Worm (Caenorhabditis elegans): Measurements from ENCODE around the gene sec-10.

sec-10 gene

DNA sequence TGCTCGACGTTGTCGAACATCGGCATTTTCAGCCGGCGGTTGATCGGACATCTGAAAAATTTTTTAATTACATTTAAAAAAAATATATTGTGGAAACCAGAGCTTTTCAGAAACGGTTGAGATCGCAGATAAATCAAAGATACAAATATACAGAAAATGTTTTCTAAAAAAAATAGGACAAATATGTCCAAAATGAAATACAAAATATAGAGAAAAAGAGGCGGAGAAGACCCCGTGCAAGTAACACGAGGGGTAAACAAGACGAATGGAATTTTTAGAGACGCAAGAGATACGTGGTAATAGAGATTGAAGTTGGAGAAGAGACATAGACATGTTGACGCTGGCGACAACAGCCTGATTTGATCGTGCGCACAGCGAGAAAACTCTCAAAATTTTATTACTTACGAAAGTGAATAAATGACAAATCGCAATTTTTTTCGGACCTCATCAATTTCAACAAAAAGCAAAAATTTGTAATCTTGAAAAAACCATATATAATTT lies 33.4 kb upstream of the sec-10 start, which contains the start of gene cdgs-1 (continued):
- TF ChIP-seq duxl-1 (tag; optimal IDR thresholded peaks at IDR 0.05; ENCODE audit: poor library complexity) = no peak
- no peak for TF ChIP-seq nhr-42 (GFP tag; IDR thresholded peaks at IDR 0.05)
- TF ChIP-seq dmd-9 (GFP tag; IDR thresholded peaks at IDR 0.05) = no peak
- TF ChIP-seq ztf-7 (tag; optimal IDR thresholded peaks at IDR 0.05) = no peak
- no peak for TF ChIP-seq ztf-11 (tag; optimal IDR thresholded peaks at IDR 0.05)
- no peak for TF ChIP-seq Y75B8A.6 (GFP tag; IDR thresholded peaks at IDR 0.05)
- 0 out of 2 replicates have a peak, but pooled peaks have one; percentile 40 for TF ChIP-seq hmg-1.1 (GFP tag; IDR thresholded peaks at IDR 0.05)
- no peak for TF ChIP-seq R02D3.7 (tag; optimal IDR thresholded peaks at IDR 0.05)
- no peak for TF ChIP-seq ZK546.5 (tag; optimal IDR thresholded peaks at IDR 0.05)
- TF ChIP-seq F10B5.3 (tag; optimal IDR thresholded peaks at IDR 0.05) = no peak
- peak; percentile 96 for TF ChIP-seq hlh-30 (tag; optimal IDR thresholded peaks at IDR 0.05; ENCODE audit: insufficient read depth)
- peak; percentile 40 for TF ChIP-seq ces-1 (GFP tag; optimal IDR thresholded peaks at IDR 0.05)
- no peak for TF ChIP-seq ceh-62 (tag; optimal IDR thresholded peaks at IDR 0.05)
- peak; percentile 48 for TF ChIP-seq mep-1 (tag; optimal IDR thresholded peaks at IDR 0.05)
- TF ChIP-seq lin-39 (tag; optimal IDR thresholded peaks at IDR 0.05) = no peak
- TF ChIP-seq lin-38 (GFP tag; IDR thresholded peaks at IDR 0.05) = 0 out of 2 replicates have a peak, but pooled peaks have one; percentile 8
- TF ChIP-seq D1046.2 (GFP tag; IDR thresholded peaks at IDR 0.05) = no peak
- TF ChIP-seq egl-43 (GFP tag; IDR thresholded peaks at IDR 0.05) = no peak
- peak; percentile 44 for TF ChIP-seq nhr-11 (tag; optimal IDR thresholded peaks at IDR 0.05)
- no peak for TF ChIP-seq hif-1 (tag; optimal IDR thresholded peaks at IDR 0.05)
- no peak for TF ChIP-seq nhr-10 (tag; optimal IDR thresholded peaks at IDR 0.05)
- TF ChIP-seq mxl-2 (GFP tag; conservative IDR thresholded peaks at IDR 0.05) = no peak

DNA sequence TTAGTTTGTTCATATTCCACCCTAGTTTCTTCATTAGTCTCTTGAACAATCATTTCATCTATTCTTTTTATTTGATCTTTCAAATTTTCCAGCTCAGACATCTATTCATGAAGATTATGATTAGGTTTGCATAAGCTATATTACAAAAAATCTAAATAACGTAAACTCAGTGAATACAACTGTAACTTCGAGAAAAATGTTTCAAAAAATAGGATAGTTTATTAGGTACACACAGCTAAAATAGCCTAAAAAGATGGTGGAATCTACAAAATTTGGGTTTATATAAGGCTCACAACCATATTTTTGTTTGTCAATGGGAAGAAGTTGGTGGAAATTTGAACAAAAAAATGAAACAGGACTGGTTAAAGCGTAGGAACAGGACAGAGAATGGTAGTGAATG lies 30.4 kb upstream of the sec-10 start, which contains the start of gene zgpa-1:
TSS of gene zgpa-1 (minus strand) at position 101 of the 400 bp plus-strand sequence.
- TF ChIP-seq dve-1 (tag; optimal IDR thresholded peaks at IDR 0.05; ENCODE audit: insufficient read depth) = peak; percentile 2
- no peak for TF ChIP-seq ceh-28 (tag; optimal IDR thresholded peaks at IDR 0.05)
- TF ChIP-seq lim-7 (GFP tag; IDR thresholded peaks at IDR 0.05) = no peak
- TF ChIP-seq nhr-25 (tag; optimal IDR thresholded peaks at IDR 0.05; ENCODE audit: borderline replicate concordance, insufficient read depth) = no peak
- TF ChIP-seq nhr-76 (tag; optimal IDR thresholded peaks at IDR 0.05) = no peak
- TF ChIP-seq aha-1 (tag) = peak; percentile 88
- no peak for TF ChIP-seq nhr-77 (tag; optimal IDR thresholded peaks at IDR 0.05)
- TF ChIP-seq madf-5 (GFP tag; IDR thresholded peaks at IDR 0.05) = no peak
- no peak for TF ChIP-seq daf-19 (GFP tag; conservative IDR thresholded peaks at IDR 0.05)
- TF ChIP-seq egl-27 (tag; optimal IDR thresholded peaks at IDR 0.05) = no peak
- no peak for TF ChIP-seq Y75B8A.6 (GFP tag; IDR thresholded peaks at IDR 0.05)

DNA sequence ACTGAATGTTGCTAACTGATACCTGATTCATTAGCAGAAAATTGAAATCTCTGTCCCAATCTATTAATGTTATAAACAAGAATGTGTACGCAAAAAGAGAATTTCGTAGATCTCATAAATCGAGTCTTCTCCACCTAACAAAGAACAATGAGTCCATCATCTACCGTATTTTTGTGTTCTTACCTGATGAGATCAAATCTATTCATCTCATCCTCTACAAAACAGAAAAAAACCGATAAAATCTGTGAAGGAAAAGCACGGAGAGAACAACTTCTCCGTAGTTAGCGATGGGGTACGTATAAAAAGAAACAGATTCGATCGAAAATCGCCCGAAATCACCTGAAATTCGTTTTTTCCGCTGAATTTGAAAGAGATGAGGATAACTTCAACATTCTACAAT lies 26.3 kb upstream of the sec-10 start, which contains the start of gene C33H5.1:
TSS of gene C33H5.1 (plus strand) at position 330 of the 400 bp plus-strand sequence.
- TF ChIP-seq nhr-111 (GFP tag; optimal IDR thresholded peaks at IDR 0.05) (no peak), mes-2 (tag; optimal IDR thresholded peaks at IDR 0.05; ENCODE audit: poor library complexity, severe bottlenecking) (no peak), lin-15B (tag; optimal IDR thresholded peaks at IDR 0.05) (no peak), aha-1 (tag) (peak; percentile 70)

DNA sequence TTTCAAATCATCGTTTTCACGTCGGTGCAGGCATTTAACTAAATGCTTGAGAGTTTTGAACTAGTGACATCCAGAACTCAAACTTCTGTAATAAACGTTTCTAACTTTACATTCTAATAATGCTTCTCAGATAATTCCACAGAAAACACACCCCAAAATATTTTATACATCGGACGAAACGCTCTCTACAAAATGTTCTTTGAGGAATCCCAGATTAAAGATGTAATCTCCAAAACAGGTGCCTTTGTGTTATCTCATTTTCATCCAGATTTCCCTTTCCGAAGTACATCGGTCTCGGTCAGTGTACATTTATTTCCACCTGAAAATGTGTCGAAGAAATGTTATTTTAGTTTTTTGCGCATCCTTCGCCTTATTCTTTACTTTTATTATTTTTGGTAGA lies 22.4 kb upstream of the sec-10 start, which contains the start of gene C33H5.2:
TSS of gene C33H5.2 (plus strand) at position 301 of the 400 bp plus-strand sequence.
- TF ChIP-seq hlh-30 (tag; optimal IDR thresholded peaks at IDR 0.05; ENCODE audit: insufficient read depth) = no peak
- TF ChIP-seq saeg-2 (GFP tag; IDR thresholded peaks at IDR 0.05) = no peak
- TF ChIP-seq rbr-2 (tag; optimal IDR thresholded peaks at IDR 0.05) = no peak
- no peak for TF ChIP-seq ceh-28 (tag; optimal IDR thresholded peaks at IDR 0.05)
- TF ChIP-seq nhr-77 (tag; optimal IDR thresholded peaks at IDR 0.05) = no peak
- TF ChIP-seq lir-3 (tag; optimal IDR thresholded peaks at IDR 0.05) = no peak
- no peak for TF ChIP-seq unc-130 (GFP tag; optimal IDR thresholded peaks at IDR 0.05)
- no peak for TF ChIP-seq mep-1 (tag; optimal IDR thresholded peaks at IDR 0.05)
- no peak for TF ChIP-seq nhr-28 (tag; optimal IDR thresholded peaks at IDR 0.05)
- TF ChIP-seq lin-39 (tag; optimal IDR thresholded peaks at IDR 0.05) = no peak
- no peak for TF ChIP-seq lin-15B (tag; optimal IDR thresholded peaks at IDR 0.05)
- no peak for TF ChIP-seq spr-3 (GFP tag; optimal IDR thresholded peaks at IDR 0.05)
